Worm (Caenorhabditis elegans) whole organism, young adult: ENCODE measurements around the gene nuo-1.
A peak's percentile ranks its signal among the peaks of the same experiment; 100 is the strongest.

Source experiments
- B0035.1 ChIP-seq: sonication (generic microtip); optimal IDR thresholded peaks from 2 replicates; lab custom pipeline; 2016; ENCODE audit warnings: missing genetic modification characterization, mild to moderate bottlenecking, missing compliant biosample characterization, missing genotype, missing genetic modification reagents
- C06A6.2 ChIP-seq: fragments of 200-800 bp; sonication (Bioruptor generic); conservative IDR thresholded peaks from 2 replicates; pipeline ENCODE4 v1.3.6; 2022; ENCODE audit warnings: missing genetic modification characterization, missing compliant biosample characterization
- F23B12.7 ChIP-seq: sonication (generic microtip); optimal IDR thresholded peaks from 2 replicates; lab custom pipeline; 2017; ENCODE audit warnings: missing genetic modification characterization, mild to moderate bottlenecking, missing compliant biosample characterization, antibody characterized with exemption, moderate library complexity; ENCODE audit not compliant: insufficient read depth
- F49E8.2 ChIP-seq: sonication (generic microtip); optimal IDR thresholded peaks from 3 replicates; lab custom pipeline; 2017; ENCODE audit warnings: missing genetic modification characterization, mild to moderate bottlenecking, missing compliant biosample characterization, antibody characterized with exemption, moderate library complexity; ENCODE audit not compliant: insufficient read depth
- F57A8.1 ChIP-seq: fragments of 200-800 bp; sonication (Bioruptor generic); optimal IDR thresholded peaks from 2 replicates; lab custom pipeline; 2018; ENCODE audit warnings: mild to moderate bottlenecking, missing genetic modification characterization, moderate library complexity, missing compliant biosample characterization
- T07F8.4 ChIP-seq: sonication (generic microtip); optimal IDR thresholded peaks from 2 replicates; lab custom pipeline; 2016; ENCODE audit warnings: mild to moderate bottlenecking, missing genetic modification characterization, moderate library complexity, missing compliant biosample characterization
- Y53G8AR.9 ChIP-seq: fragments of 200-800 bp; sonication (Bioruptor generic); conservative IDR thresholded peaks from 2 replicates; pipeline ENCODE4 v1.3.6; 2022; ENCODE audit warnings: missing genetic modification reagents, missing genetic modification characterization, missing compliant biosample characterization
- Y67H2A.10 ChIP-seq: fragments of 200-800 bp; sonication (Bioruptor generic); conservative IDR thresholded peaks from 2 replicates; pipeline ENCODE4 v1.3.6; 2022; ENCODE audit warnings: missing genetic modification reagents, missing genetic modification characterization, missing compliant biosample characterization
- Y79H2A.3 ChIP-seq: fragments of 200-800 bp; sonication (Bioruptor generic); conservative IDR thresholded peaks from 2 replicates; pipeline ENCODE4 v1.3.6; 2022; ENCODE audit warnings: missing genetic modification reagents, missing genetic modification characterization, missing compliant biosample characterization
- aptf-2 ChIP-seq: fragments of 200-800 bp; sonication (Bioruptor generic); conservative IDR thresholded peaks from 2 replicates; pipeline ENCODE4 v1.3.6; 2022; ENCODE audit warnings: missing genetic modification reagents, missing genetic modification characterization, missing compliant biosample characterization
- athp-1 ChIP-seq: sonication (generic microtip); optimal IDR thresholded peaks from 2 replicates; lab custom pipeline; 2017; ENCODE audit warnings: mild to moderate bottlenecking, missing genetic modification characterization, missing compliant biosample characterization
- bed-1 ChIP-seq: fragments of 200-800 bp; sonication (Bioruptor generic); IDR thresholded peaks from 2 replicates; pipeline ENCODE4 v1.3.6; 2022; ENCODE audit warnings: missing genetic modification reagents, missing genetic modification characterization, missing compliant biosample characterization
- ccch-3 ChIP-seq: fragments of 200-800 bp; sonication (Bioruptor generic); optimal IDR thresholded peaks from 2 replicates; lab custom pipeline; 2018; ENCODE audit warnings: mild to moderate bottlenecking, missing genetic modification characterization, missing compliant biosample characterization
- cebp-1 ChIP-seq, 2 experiments: fragments of 200-800 bp in 1 of 2; sonication (Bioruptor generic) in 1 of 2; sonication (generic microtip) in 1 of 2; IDR thresholded peaks in 1 of 2; optimal IDR thresholded peaks in 1 of 2; 2 replicates each; pipeline versions ENCODE4 v1.3.6 to Lab custom; 2017 to 2022; ENCODE audit warnings: missing compliant biosample characterization in 2 of 2, missing genetic modification characterization in 2 of 2, mild to moderate bottlenecking in 1 of 2, missing genetic modification reagents in 1 of 2, moderate library complexity in 1 of 2
- cebp-2 ChIP-seq: fragments of 200-800 bp; sonication (Bioruptor generic); IDR thresholded peaks from 2 replicates; pipeline ENCODE4 v1.3.6; 2022; ENCODE audit warnings: missing genetic modification characterization, missing compliant biosample characterization
- ceh-100 ChIP-seq: fragments of 200-800 bp; sonication (Bioruptor generic); IDR thresholded peaks from 2 replicates; pipeline ENCODE4 v1.3.6; 2022; ENCODE audit warnings: missing genetic modification reagents, missing genetic modification characterization, missing compliant biosample characterization
- ceh-40 ChIP-seq: fragments of 200-800 bp; sonication (Bioruptor generic); IDR thresholded peaks from 2 replicates; pipeline ENCODE4 v1.3.6; 2022; ENCODE audit warnings: missing genetic modification characterization, missing compliant biosample characterization
- ceh-91 ChIP-seq: fragments of 200-800 bp; sonication (Bioruptor generic); IDR thresholded peaks from 2 replicates; pipeline ENCODE4 v1.3.6; 2022; ENCODE audit warnings: missing genetic modification reagents, missing genetic modification characterization, missing compliant biosample characterization
- dox-1 ChIP-seq: fragments of 200-800 bp; sonication (Bioruptor generic); IDR thresholded peaks from 2 replicates; pipeline ENCODE4 v1.3.6; 2022; ENCODE audit warnings: missing genetic modification reagents, missing genetic modification characterization, missing compliant biosample characterization
- efl-1 ChIP-seq: fragments of 150-350 bp; optimal IDR thresholded peaks from 2 replicates; lab custom pipeline; 2014; ENCODE audit warnings: missing biosample characterization, missing genetic modification reagents, missing genetic modification characterization
- egl-44 ChIP-seq: fragments of 200-800 bp; sonication (Bioruptor generic); IDR thresholded peaks from 2 replicates; pipeline ENCODE4 v1.3.6; 2022; ENCODE audit warnings: missing genetic modification reagents, missing genetic modification characterization, missing compliant biosample characterization
- him-1 ChIP-seq: sonication (generic microtip); optimal IDR thresholded peaks from 2 replicates; lab custom pipeline; 2016; ENCODE audit warnings: missing genotype, missing genetic modification reagents, missing genetic modification characterization, missing compliant biosample characterization
- hlh-12 ChIP-seq: sonication (generic microtip); optimal IDR thresholded peaks from 2 replicates; lab custom pipeline; 2016; ENCODE audit warnings: missing genetic modification characterization, missing compliant biosample characterization
- lin-35 ChIP-seq, 3 experiments: fragments of 150-350 bp in 2 of 3; sonication (generic microtip) in 1 of 3; optimal IDR thresholded peaks; 2 replicates each; lab custom pipeline; 2014 to 2018; ENCODE audit warnings: missing biosample characterization in 3 of 3, missing genetic modification characterization in 3 of 3, missing genetic modification reagents in 3 of 3
- lin-54 ChIP-seq: fragments of 200-800 bp; sonication (Bioruptor generic); optimal IDR thresholded peaks from 2 replicates; lab custom pipeline; 2018; ENCODE audit warnings: mild to moderate bottlenecking, missing genetic modification characterization, missing compliant biosample characterization
- lir-1 ChIP-seq: fragments of 200-800 bp; sonication (Bioruptor generic); conservative IDR thresholded peaks from 2 replicates; pipeline ENCODE4 v1.3.6; 2022; ENCODE audit warnings: missing genetic modification reagents, missing genetic modification characterization, missing compliant biosample characterization
- madf-3 ChIP-seq: fragments of 200-800 bp; sonication (Bioruptor generic); IDR thresholded peaks from 2 replicates; pipeline ENCODE4 v1.3.6; 2022; ENCODE audit warnings: missing genetic modification reagents, missing genetic modification characterization, missing compliant biosample characterization
- madf-8 ChIP-seq: fragments of 200-800 bp; sonication (Bioruptor generic); conservative IDR thresholded peaks from 2 replicates; pipeline ENCODE4 v1.3.6; 2022; ENCODE audit warnings: missing genetic modification reagents, missing genetic modification characterization, missing compliant biosample characterization
- mcd-1 ChIP-seq: fragments of 200-800 bp; sonication (Bioruptor generic); IDR thresholded peaks from 2 replicates; pipeline ENCODE4 v1.3.6; 2022; ENCODE audit warnings: missing genetic modification reagents, missing genetic modification characterization, missing compliant biosample characterization
- mel-28 ChIP-seq: sonication (generic microtip); optimal IDR thresholded peaks from 2 replicates; lab custom pipeline; 2016; ENCODE audit warnings: borderline replicate concordance, mild to moderate bottlenecking, missing genetic modification characterization, missing compliant biosample characterization
- nfya-1 ChIP-seq: sonication (generic microtip); optimal IDR thresholded peaks from 2 replicates; lab custom pipeline; 2017; ENCODE audit warnings: antibody characterized with exemption, missing compliant biosample characterization, missing genetic modification characterization, borderline replicate concordance; ENCODE audit not compliant: insufficient read depth
- nhr-80 ChIP-seq: sonication (generic microtip); optimal IDR thresholded peaks from 2 replicates; lab custom pipeline; 2016; ENCODE audit warnings: missing genetic modification characterization, missing compliant biosample characterization
- nhr-90 ChIP-seq: sonication (generic microtip); optimal IDR thresholded peaks from 2 replicates; lab custom pipeline; 2016; ENCODE audit warnings: missing genotype, mild to moderate bottlenecking, missing genetic modification characterization, missing compliant biosample characterization
- pbrm-1 ChIP-seq: fragments of 200-800 bp; sonication (Bioruptor generic); IDR thresholded peaks from 2 replicates; pipeline ENCODE4 v1.3.6; 2022; ENCODE audit warnings: missing genetic modification reagents, missing genetic modification characterization, missing compliant biosample characterization
- rec-8 ChIP-seq, 2 experiments: sonication (generic microtip); optimal IDR thresholded peaks; 2 replicates each; lab custom pipeline; 2016; ENCODE audit warnings: mild to moderate bottlenecking in 2 of 2, missing genetic modification characterization in 2 of 2, missing genetic modification reagents in 2 of 2, missing genotype in 2 of 2, missing biosample characterization in 1 of 2, missing compliant biosample characterization in 1 of 2, moderate library complexity in 1 of 2
- repo-1 ChIP-seq: sonication (generic microtip); optimal IDR thresholded peaks from 2 replicates; lab custom pipeline; 2017; ENCODE audit warnings: mild to moderate bottlenecking, missing genetic modification characterization, missing compliant biosample characterization
- sea-2 ChIP-seq: fragments of 200-800 bp; sonication (Bioruptor generic); IDR thresholded peaks from 2 replicates; pipeline ENCODE4 v1.3.6; 2022; ENCODE audit warnings: missing genetic modification characterization, missing compliant biosample characterization
- snpc-1.1 ChIP-seq: sonication (generic microtip); optimal IDR thresholded peaks from 2 replicates; lab custom pipeline; 2017; ENCODE audit warnings: missing genetic modification characterization, mild to moderate bottlenecking, missing compliant biosample characterization, antibody characterized with exemption, moderate library complexity, missing genotype, missing genetic modification reagents; ENCODE audit not compliant: insufficient read depth
- snpc-3.4 ChIP-seq: sonication (generic microtip); optimal IDR thresholded peaks from 2 replicates; lab custom pipeline; 2017; ENCODE audit warnings: missing genetic modification characterization, mild to moderate bottlenecking, missing compliant biosample characterization, antibody characterized with exemption, moderate library complexity, missing genotype, missing genetic modification reagents
- snpc-4 ChIP-seq, 5 experiments: fragments of 150-350 bp in 1 of 5; sonication (generic microtip) in 4 of 5; optimal IDR thresholded peaks; 2 replicates each; lab custom pipeline; 2014 to 2018; ENCODE audit warnings: missing genetic modification characterization in 5 of 5, missing biosample characterization in 3 of 5, antibody characterized with exemption in 2 of 5, mild to moderate bottlenecking in 2 of 5, missing compliant biosample characterization in 2 of 5, missing genotype in 2 of 5, moderate library complexity in 2 of 5, missing genetic modification reagents in 1 of 5
- sptf-2 ChIP-seq: fragments of 200-800 bp; sonication (Bioruptor generic); optimal IDR thresholded peaks from 2 replicates; lab custom pipeline; 2018; ENCODE audit warnings: mild to moderate bottlenecking, missing genetic modification characterization, missing compliant biosample characterization
- zfh-2 ChIP-seq: fragments of 200-800 bp; sonication (Bioruptor generic); conservative IDR thresholded peaks from 2 replicates; pipeline ENCODE4 v1.3.6; 2022; ENCODE audit warnings: missing genetic modification reagents, missing genetic modification characterization, missing compliant biosample characterization
- ztf-18 ChIP-seq: sonication (generic microtip); optimal IDR thresholded peaks from 2 replicates; lab custom pipeline; 2016; ENCODE audit warnings: missing genotype, mild to moderate bottlenecking, missing genetic modification characterization, missing compliant biosample characterization
- ztf-26 ChIP-seq: sonication (generic microtip); optimal IDR thresholded peaks from 2 replicates; lab custom pipeline; 2017; ENCODE audit warnings: missing genetic modification characterization, missing compliant biosample characterization
- ztf-3 ChIP-seq: fragments of 200-800 bp; sonication (Bioruptor generic); optimal IDR thresholded peaks from 2 replicates; lab custom pipeline; 2018; ENCODE audit warnings: mild to moderate bottlenecking, missing genetic modification characterization, missing compliant biosample characterization

Gene nuo-1

DNA sequence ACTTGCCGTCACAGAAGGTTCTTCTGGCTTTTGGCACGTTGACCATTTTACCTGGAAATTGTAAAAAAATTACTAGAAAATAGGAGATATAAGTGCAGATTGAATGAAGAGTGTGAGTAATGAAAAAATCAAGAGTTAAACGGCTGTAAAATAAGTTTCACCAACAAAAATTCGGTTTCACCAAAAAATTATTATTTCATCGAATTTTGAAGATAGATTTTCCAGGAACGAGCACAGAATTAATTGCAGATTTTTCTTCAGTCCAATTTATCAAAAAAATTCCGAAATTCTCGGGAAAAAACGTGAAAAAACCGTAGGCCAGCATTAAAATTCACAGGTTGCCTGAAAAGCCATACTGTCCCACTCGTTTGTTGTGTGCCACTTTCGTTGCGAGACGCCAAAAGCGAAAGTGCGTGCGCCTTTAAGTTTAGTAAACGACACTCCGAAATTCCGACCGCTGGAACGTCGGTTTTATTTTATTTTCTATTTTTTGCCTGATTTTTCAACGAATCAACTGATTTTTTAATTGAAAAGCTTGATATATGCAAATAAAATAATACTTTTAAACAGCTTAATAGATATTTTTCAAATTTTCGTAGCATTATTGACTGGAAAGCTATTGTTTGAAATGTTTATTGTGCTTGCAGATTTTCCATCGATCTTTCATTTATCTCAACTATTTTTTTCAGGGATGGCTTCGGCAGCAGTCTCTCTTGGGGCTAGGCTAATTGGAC, at the start of gene nuo-1, which contains the start of gene rpl-36.A (continued):
- TF ChIP-seq ztf-3 (GFP tag; lab: Kevin White, UChicago), result no peak
- TF ChIP-seq F57A8.1 (GFP tag; lab: Kevin White, UChicago), result no peak
- peak; percentile 47 for TF ChIP-seq F49E8.2 (tag; lab: Kevin White, UChicago)
- TF ChIP-seq B0035.1 (tag; lab: Kevin White, UChicago), result no peak
- TF ChIP-seq efl-1 (GFP tag; lab: Kevin White, UChicago), result peak; percentile 13
- no peak for TF ChIP-seq mel-28 (tag; lab: Kevin White, UChicago)
- TF ChIP-seq cebp-1 (GFP tag; IDR thresholded peaks at IDR 0.05; lab: Robert Waterston, UW), result no peak
- peak; percentile 49 for TF ChIP-seq cebp-1 (tag; optimal IDR thresholded peaks at IDR 0.05; lab: Kevin White, UChicago)
- peak; percentile 73 for TF ChIP-seq lin-54 (GFP tag; lab: Kevin White, UChicago)
- no peak for TF ChIP-seq rec-8 (tag; optimal IDR thresholded peaks at IDR 0.05; lab: Kevin White, UChicago)
- peak; percentile 55 for TF ChIP-seq madf-8 (GFP tag; lab: Robert Waterston, UW)
- no peak for TF ChIP-seq ccch-3 (GFP tag; lab: Kevin White, UChicago)
- TF ChIP-seq egl-44 (GFP tag; lab: Robert Waterston, UW), result no peak
- no peak for TF ChIP-seq aptf-2 (GFP tag; lab: Robert Waterston, UW)
- TF ChIP-seq sea-2 (GFP tag; lab: Robert Waterston, UW), result no peak
- no peak for TF ChIP-seq Y79H2A.3 (GFP tag; lab: Robert Waterston, UW)
- TF ChIP-seq cebp-2, result no peak
- peak; percentile 60 for TF ChIP-seq snpc-3.4 (tag; lab: Kevin White, UChicago)
- TF ChIP-seq zfh-2 (GFP tag; lab: Robert Waterston, UW), result no peak
- no peak for TF ChIP-seq nhr-90
- TF ChIP-seq F23B12.7, result peak; percentile 91
- no peak for TF ChIP-seq snpc-4 (GFP tag; optimal IDR thresholded peaks at IDR 0.05; lab: Kevin White, UChicago)
- peak in 3 of 4 experiments; percentile 17 to 70 (median 49) for TF ChIP-seq snpc-4 (tag; optimal IDR thresholded peaks at IDR 0.05; lab: Kevin White, UChicago)
- TF ChIP-seq mcd-1 (GFP tag; lab: Robert Waterston, UW), result peak; percentile 70
- no peak for TF ChIP-seq ztf-26 (tag; lab: Kevin White, UChicago)
- no peak for TF ChIP-seq bed-1 (GFP tag; lab: Robert Waterston, UW)
- peak; percentile 16 for TF ChIP-seq snpc-1.1
- peak; percentile 30 for TF ChIP-seq him-1 (tag; lab: Kevin White, UChicago)
- no peak for TF ChIP-seq T07F8.4 (tag; lab: Kevin White, UChicago)
- no peak for TF ChIP-seq Y67H2A.10 (GFP tag; lab: Robert Waterston, UW)
- no peak for TF ChIP-seq hlh-12 (tag; lab: Kevin White, UChicago)
- no peak for TF ChIP-seq nfya-1 (tag; lab: Kevin White, UChicago)
- peak; percentile 65 for TF ChIP-seq ceh-91
- TF ChIP-seq lin-35 (GFP tag; optimal IDR thresholded peaks at IDR 0.05; lab: Kevin White, UChicago), result peak in 1 of 3 experiments; percentile 67
- TF ChIP-seq C06A6.2, result no peak
- peak; percentile 38; the same call in 1 of the 2 replicates for TF ChIP-seq dox-1 (GFP tag; lab: Robert Waterston, UW)
- no peak for TF ChIP-seq athp-1 (tag; lab: Kevin White, UChicago)
- no peak for TF ChIP-seq sptf-2
- TF ChIP-seq lir-1 (GFP tag; lab: Robert Waterston, UW), result no peak
- TF ChIP-seq ceh-100 (GFP tag; lab: Robert Waterston, UW), result no peak
- peak; percentile 14; the same call in 1 of the 2 replicates for TF ChIP-seq pbrm-1 (GFP tag; lab: Robert Waterston, UW)
- TF ChIP-seq Y53G8AR.9 (GFP tag; lab: Robert Waterston, UW), result no peak
- no peak for TF ChIP-seq ceh-40 (GFP tag; lab: Robert Waterston, UW)
- no peak for TF ChIP-seq repo-1 (tag; lab: Kevin White, UChicago)
- TF ChIP-seq nhr-80 (tag; lab: Kevin White, UChicago), result peak; percentile 32
- TF ChIP-seq ztf-18 (tag; lab: Kevin White, UChicago), result peak; percentile 32
- TF ChIP-seq madf-3 (GFP tag; lab: Robert Waterston, UW), result no peak
